Worm (Caenorhabditis elegans) whole organism, L3 larva: ENCODE measurements around the gene usp-14.

ENCODE experiments used
- R02D3.7 ChIP-seq: fragments of 150-350 bp; optimal IDR thresholded peaks from 2 replicates; lab custom pipeline; 2014; ENCODE audit warnings: missing biosample characterization, missing genetic modification characterization
- ceh-16 ChIP-seq: sonication (generic microtip); optimal IDR thresholded peaks from 2 replicates; lab custom pipeline; 2017; ENCODE audit warnings: missing biosample characterization, missing genetic modification characterization
- ceh-28 ChIP-seq: fragments of 150-350 bp; optimal IDR thresholded peaks from 2 replicates; lab custom pipeline; 2014; ENCODE audit warnings: missing biosample characterization, missing genetic modification reagents, missing genetic modification characterization
- ceh-9 ChIP-seq: sonication (generic microtip); optimal IDR thresholded peaks from 2 replicates; lab custom pipeline; 2018; ENCODE audit warnings: missing biosample characterization, missing genetic modification characterization
- daf-12 ChIP-seq: fragments of 150-350 bp; optimal IDR thresholded peaks from 2 replicates; lab custom pipeline; 2014; ENCODE audit warnings: missing biosample characterization, missing genetic modification reagents, missing genetic modification characterization
- egl-27 ChIP-seq: sonication (generic microtip); optimal IDR thresholded peaks from 4 replicates; lab custom pipeline; 2017; ENCODE audit warnings: missing biosample characterization, missing genetic modification reagents, missing genetic modification characterization
- egl-5 ChIP-seq: fragments of 150-350 bp; optimal IDR thresholded peaks from 2 replicates; lab custom pipeline; 2017; ENCODE audit warnings: missing biosample characterization, missing genetic modification reagents, missing genetic modification characterization, inconsistent platforms
- elt-1 ChIP-seq: fragments of 150-350 bp; optimal IDR thresholded peaks from 2 replicates; lab custom pipeline; 2014; ENCODE audit warnings: missing biosample characterization, missing genetic modification characterization
- elt-2 ChIP-seq: sonication (generic microtip); optimal IDR thresholded peaks from 2 replicates; lab custom pipeline; 2016; ENCODE audit warnings: missing genetic modification reagents, mild to moderate bottlenecking, missing genetic modification characterization, missing compliant biosample characterization
- elt-3 ChIP-seq, 3 experiments: fragments of 150-350 bp in 1 of 3; sonication (generic microtip) in 2 of 3; optimal IDR thresholded peaks; 2 replicates in 2 of 3; 4 replicates in 1 of 3; lab custom pipeline; 2014 to 2017; ENCODE audit warnings: missing biosample characterization in 3 of 3, missing genetic modification characterization in 3 of 3
- fkh-10 ChIP-seq: sonication (generic microtip); optimal IDR thresholded peaks from 2 replicates; lab custom pipeline; 2017; ENCODE audit warnings: missing biosample characterization, missing genetic modification reagents, missing genetic modification characterization
- fos-1 ChIP-seq: fragments of 150-350 bp; optimal IDR thresholded peaks from 2 replicates; lab custom pipeline; 2014; ENCODE audit warnings: missing biosample characterization, missing genetic modification characterization
- hmg-11 ChIP-seq: sonication (generic microtip); optimal IDR thresholded peaks from 2 replicates; lab custom pipeline; 2016; ENCODE audit warnings: missing genetic modification characterization, missing compliant biosample characterization
- lin-15B ChIP-seq: fragments of 150-350 bp; optimal IDR thresholded peaks from 2 replicates; lab custom pipeline; 2014; ENCODE audit warnings: missing biosample characterization, missing genetic modification characterization
- lin-39 ChIP-seq: fragments of 150-350 bp; optimal IDR thresholded peaks from 2 replicates; lab custom pipeline; 2018; ENCODE audit warnings: missing biosample characterization, missing genetic modification reagents, missing genetic modification characterization
- lsy-12 ChIP-seq: sonication (generic microtip); optimal IDR thresholded peaks from 2 replicates; lab custom pipeline; 2016; ENCODE audit warnings: mild to moderate bottlenecking, missing genetic modification characterization, missing compliant biosample characterization
- nfya-1 ChIP-seq: sonication (generic microtip); optimal IDR thresholded peaks from 2 replicates; lab custom pipeline; 2017; ENCODE audit warnings: missing genetic modification characterization, mild to moderate bottlenecking, missing compliant biosample characterization, antibody characterized with exemption, moderate library complexity; ENCODE audit not compliant: insufficient read depth
- nhr-23 ChIP-seq: fragments of 150-350 bp; optimal IDR thresholded peaks from 2 replicates; lab custom pipeline; 2014; ENCODE audit warnings: missing biosample characterization, missing genetic modification reagents, missing genetic modification characterization
- nhr-237 ChIP-seq: fragments of 150-350 bp; optimal IDR thresholded peaks from 2 replicates; lab custom pipeline; 2014; ENCODE audit warnings: missing biosample characterization, missing genetic modification characterization
- nhr-25 ChIP-seq: sonication (generic microtip); optimal IDR thresholded peaks from 2 replicates; lab custom pipeline; 2017; ENCODE audit warnings: missing biosample characterization, missing genetic modification characterization
- nhr-28 ChIP-seq: fragments of 150-350 bp; optimal IDR thresholded peaks from 2 replicates; lab custom pipeline; 2014; ENCODE audit warnings: missing biosample characterization, missing genetic modification characterization
- nhr-43 ChIP-seq: sonication (generic microtip); optimal IDR thresholded peaks from 2 replicates; lab custom pipeline; 2016; ENCODE audit warnings: mild to moderate bottlenecking, missing genetic modification characterization, missing compliant biosample characterization; ENCODE audit not compliant: poor library complexity, severe bottlenecking
- nhr-67 ChIP-seq: fragments of 150-350 bp; optimal IDR thresholded peaks from 2 replicates; lab custom pipeline; 2014; ENCODE audit warnings: missing biosample characterization, missing genetic modification characterization
- nhr-77 ChIP-seq: fragments of 150-350 bp; optimal IDR thresholded peaks from 2 replicates; lab custom pipeline; 2014; ENCODE audit warnings: missing biosample characterization, missing genetic modification characterization
- pha-4 ChIP-seq: fragments of 150-350 bp; optimal IDR thresholded peaks from 2 replicates; lab custom pipeline; 2014; ENCODE audit warnings: missing biosample characterization, missing genetic modification reagents, missing genetic modification characterization
- sea-2 ChIP-seq: fragments of 150-350 bp; sonication (generic microtip); optimal IDR thresholded peaks from 4 replicates; lab custom pipeline; 2014; ENCODE audit warnings: missing biosample characterization, missing genetic modification reagents, missing genetic modification characterization
- snpc-4 ChIP-seq: fragments of 150-350 bp; optimal IDR thresholded peaks from 2 replicates; lab custom pipeline; 2014; ENCODE audit warnings: missing biosample characterization, missing genetic modification characterization
- unc-39 ChIP-seq: sonication (generic microtip); optimal IDR thresholded peaks from 4 replicates; lab custom pipeline; 2017; ENCODE audit warnings: missing biosample characterization, missing genetic modification characterization
- zag-1 ChIP-seq: fragments of 150-350 bp; optimal IDR thresholded peaks from 2 replicates; lab custom pipeline; 2014; ENCODE audit warnings: missing biosample characterization, missing genetic modification characterization
- ztf-4 ChIP-seq: fragments of 150-350 bp; optimal IDR thresholded peaks from 2 replicates; lab custom pipeline; 2014; ENCODE audit warnings: missing biosample characterization, missing genetic modification characterization

The usp-14 gene

ce11 chrII:14483813-14484212, 4.7 kb downstream of the usp-14 start:
- TF ChIP-seq sea-2 (GFP tag; lab: Kevin White, UChicago) (no peak), pha-4 (tag; lab: Kevin White, UChicago) (peak; percentile 16)
- TF ChIP-seq, all 47 proteins: peak for 1

ce11 chrII:14480772-14481171, 7.7 kb downstream of the usp-14 start:
- peak; percentile 50 for TF ChIP-seq nhr-25 (tag; lab: Kevin White, UChicago)
- peak; percentile 43 for TF ChIP-seq nhr-23 (tag; lab: Kevin White, UChicago)
- no peak for TF ChIP-seq ztf-4
- TF ChIP-seq, all 47 proteins: peak for 2

ce11 chrII:14479583-14480245, 8.8 kb downstream of the usp-14 start, which contains the start of gene C13B4.1:
Gene C13B4.1, minus strand, starts transcription at chrII:14479633.
- TF ChIP-seq ceh-9 (tag; lab: Kevin White, UChicago) (no peak), ztf-4 (no peak), elt-2 (tag; lab: Kevin White, UChicago) (no peak)

ce11 chrII:14474700-14475099, 13.8 kb downstream of the usp-14 start:
- TF ChIP-seq elt-2 (tag; lab: Kevin White, UChicago) (peak; percentile 1), pha-4 (tag; lab: Kevin White, UChicago) (peak; percentile 50), nhr-43 (peak; percentile 21), egl-5 (tag; lab: Kevin White, UChicago) (no peak), nhr-67 (tag; lab: Kevin White, UChicago) (no peak), hmg-11 (tag; lab: Kevin White, UChicago) (peak; percentile 17)

- no peak for TF ChIP-seq snpc-4 (tag; lab: Kevin White, UChicago)
- TF ChIP-seq nhr-77, result no peak
- no peak for TF ChIP-seq R02D3.7 (tag; lab: Kevin White, UChicago)
- no peak for TF ChIP-seq ceh-16 (tag; lab: Kevin White, UChicago)
- TF ChIP-seq ceh-28 (tag; lab: Kevin White, UChicago), result no peak
- no peak for TF ChIP-seq egl-27 (tag; lab: Kevin White, UChicago)
- TF ChIP-seq nhr-67 (tag; lab: Kevin White, UChicago), result no peak
- TF ChIP-seq ztf-4, result no peak
- no peak for TF ChIP-seq lin-39 (tag; lab: Kevin White, UChicago)
- TF ChIP-seq unc-39 (tag; lab: Kevin White, UChicago), result no peak
- TF ChIP-seq lin-15B (tag; lab: Kevin White, UChicago), result no peak
- TF ChIP-seq nhr-23 (tag; lab: Kevin White, UChicago), result no peak
- no peak for TF ChIP-seq hmg-11 (tag; lab: Kevin White, UChicago)
- TF ChIP-seq nfya-1 (tag; lab: Kevin White, UChicago), result no peak
- no peak for TF ChIP-seq nhr-237 (tag; lab: Kevin White, UChicago)
- no peak for TF ChIP-seq nhr-28 (tag; lab: Kevin White, UChicago)
- no peak for TF ChIP-seq pha-4 (tag; lab: Kevin White, UChicago)
- no peak for TF ChIP-seq elt-1
- no peak for TF ChIP-seq egl-5 (tag; lab: Kevin White, UChicago)
- no peak for TF ChIP-seq zag-1 (tag; lab: Kevin White, UChicago)
These were observed 18.5 kb downstream of the usp-14 start for ce11 chrII:14470020-14470419.

- TF ChIP-seq snpc-4 (tag; lab: Kevin White, UChicago) (no peak), pha-4 (tag; lab: Kevin White, UChicago) (no peak), hmg-11 (tag; lab: Kevin White, UChicago) (no peak), nhr-43 (no peak), daf-12 (no peak)
These were observed 33.2 kb downstream of the usp-14 start, which contains the start of gene dmsr-6 for ce11 chrII:14455332-14455731. Gene dmsr-6, plus strand, starts transcription at chrII:14455632.

ce11 chrII:14451934-14452333, 36.6 kb downstream of the usp-14 start:
- no peak for TF ChIP-seq ceh-28 (tag; lab: Kevin White, UChicago)
- TF ChIP-seq fos-1, result no peak
- TF ChIP-seq elt-3 (tag; optimal IDR thresholded peaks at IDR 0.05; lab: Kevin White, UChicago), result no peak
- TF ChIP-seq lsy-12 (tag; lab: Kevin White, UChicago), result no peak
- TF ChIP-seq egl-27 (tag; lab: Kevin White, UChicago), result no peak
- TF ChIP-seq fkh-10 (GFP tag; lab: Kevin White, UChicago), result peak; percentile 22
- no peak for TF ChIP-seq nhr-43
- TF ChIP-seq zag-1 (tag; lab: Kevin White, UChicago), result no peak
